Worm (Caenorhabditis elegans) whole organism, L4 larva: ENCODE results near the gene B0272.4.

Source experiments
- F10B5.3 ChIP-seq: sonication (generic microtip); optimal IDR thresholded peaks from 2 replicates; lab custom pipeline; 2016; ENCODE audit warnings: mild to moderate bottlenecking, missing genetic modification characterization, missing compliant biosample characterization
- F26F4.8 ChIP-seq: fragments of 200-800 bp; sonication (Bioruptor generic); conservative IDR thresholded peaks from 2 replicates; pipeline ENCODE4 v1.3.6; 2022; ENCODE audit warnings: missing genetic modification characterization, missing compliant biosample characterization
- R02D3.7 ChIP-seq: fragments of 150-350 bp; sonication (generic microtip); optimal IDR thresholded peaks from 3 replicates; lab custom pipeline; 2014; ENCODE audit warnings: missing biosample characterization, missing genetic modification characterization
- T26A8.4 ChIP-seq: fragments of 200-800 bp; sonication (Bioruptor generic); IDR thresholded peaks from 2 replicates; pipeline ENCODE4 v1.3.6; 2022; ENCODE audit warnings: missing genetic modification characterization, missing compliant biosample characterization
- Y5F2A.4 ChIP-seq: fragments of 200-800 bp; sonication (Bioruptor generic); optimal IDR thresholded peaks from 2 replicates; lab custom pipeline; 2018; ENCODE audit warnings: mild to moderate bottlenecking, missing genetic modification characterization, missing compliant biosample characterization
- aly-2 ChIP-seq: sonication (generic microtip); optimal IDR thresholded peaks from 2 replicates; lab custom pipeline; 2018; ENCODE audit warnings: missing biosample characterization, missing genetic modification characterization
- ama-1 ChIP-seq: fragments of 150-350 bp; optimal IDR thresholded peaks from 2 replicates; lab custom pipeline; 2014; ENCODE audit warnings: inconsistent platforms, mixed read lengths
- attf-4 ChIP-seq: sonication (generic microtip); optimal IDR thresholded peaks from 3 replicates; lab custom pipeline; 2017; ENCODE audit warnings: missing biosample characterization, missing genetic modification characterization
- ceh-32 ChIP-seq: sonication (generic microtip); optimal IDR thresholded peaks from 2 replicates; lab custom pipeline; 2016; ENCODE audit warnings: mild to moderate bottlenecking, missing genetic modification characterization, missing compliant biosample characterization; ENCODE audit not compliant: poor library complexity
- ces-1 ChIP-seq: fragments of 150-350 bp; sonication (generic microtip); optimal IDR thresholded peaks from 4 replicates; lab custom pipeline; 2014; ENCODE audit warnings: missing biosample characterization, missing genetic modification reagents, missing genetic modification characterization
- cey-2 ChIP-seq: sonication (generic microtip); optimal IDR thresholded peaks from 3 replicates; lab custom pipeline; 2017; ENCODE audit warnings: missing genetic modification characterization, mild to moderate bottlenecking, missing compliant biosample characterization, antibody characterized with exemption, borderline replicate concordance; ENCODE audit not compliant: insufficient read depth
- daf-16 ChIP-seq, 3 experiments: sonication (generic microtip); optimal IDR thresholded peaks; 2 replicates each; lab custom pipeline; 2016 to 2017; ENCODE audit warnings: missing genetic modification characterization in 3 of 3, missing genetic modification reagents in 3 of 3, mild to moderate bottlenecking in 2 of 3, missing compliant biosample characterization in 2 of 3, missing biosample characterization in 1 of 3, moderate library complexity in 1 of 3
- daf-8 ChIP-seq: fragments of 200-800 bp; sonication (Bioruptor generic); IDR thresholded peaks from 2 replicates; pipeline ENCODE4 v1.3.6; 2022; ENCODE audit warnings: missing genetic modification characterization, missing compliant biosample characterization
- dpl-1 ChIP-seq: fragments of 150-350 bp; optimal IDR thresholded peaks from 2 replicates; lab custom pipeline; 2014; ENCODE audit warnings: missing biosample characterization, missing genetic modification reagents, missing genetic modification characterization
- duxl-1 ChIP-seq: sonication (generic microtip); optimal IDR thresholded peaks from 2 replicates; lab custom pipeline; 2016; ENCODE audit warnings: mild to moderate bottlenecking, missing genetic modification characterization, moderate library complexity, missing compliant biosample characterization; ENCODE audit not compliant: poor library complexity
- egl-43 ChIP-seq: fragments of 200-800 bp; sonication (Bioruptor generic); IDR thresholded peaks from 2 replicates; pipeline ENCODE4 v1.3.6; 2022; ENCODE audit warnings: missing genetic modification reagents, missing genetic modification characterization, missing compliant biosample characterization
- fkh-10 ChIP-seq: fragments of 150-350 bp; optimal IDR thresholded peaks from 2 replicates; lab custom pipeline; 2014; ENCODE audit warnings: missing biosample characterization, missing genetic modification reagents, missing genetic modification characterization
- hlh-30 ChIP-seq: sonication (generic microtip); optimal IDR thresholded peaks from 2 replicates; lab custom pipeline; 2017; ENCODE audit warnings: antibody characterized with exemption, mild to moderate bottlenecking, missing genetic modification characterization, missing compliant biosample characterization; ENCODE audit not compliant: insufficient read depth
- jun-1 ChIP-seq: fragments of 150-350 bp; optimal IDR thresholded peaks from 2 replicates; lab custom pipeline; 2014; ENCODE audit warnings: missing biosample characterization, missing genetic modification reagents, missing genetic modification characterization
- lin-15B ChIP-seq: fragments of 150-350 bp; sonication (generic microtip); optimal IDR thresholded peaks from 3 replicates; lab custom pipeline; 2014; ENCODE audit warnings: missing biosample characterization, missing genetic modification characterization
- lin-29 ChIP-seq: fragments of 200-800 bp; sonication (Bioruptor generic); IDR thresholded peaks from 2 replicates; pipeline ENCODE4 v1.3.6; 2022; ENCODE audit warnings: missing genetic modification reagents, missing genetic modification characterization, missing compliant biosample characterization
- lin-39 ChIP-seq: fragments of 150-350 bp; optimal IDR thresholded peaks from 2 replicates; lab custom pipeline; 2014; ENCODE audit warnings: missing biosample characterization, missing genetic modification reagents, missing genetic modification characterization
- lsy-2 ChIP-seq, 2 experiments: fragments of 150-350 bp in 1 of 2; sonication (generic microtip) in 1 of 2; optimal IDR thresholded peaks; 2 replicates each; lab custom pipeline; 2014 to 2017; ENCODE audit warnings: missing biosample characterization in 2 of 2, missing genetic modification characterization in 2 of 2
- madf-5 ChIP-seq, 2 experiments: fragments of 200-800 bp; sonication (Bioruptor generic); IDR thresholded peaks; 2 replicates each; pipeline ENCODE4 v1.3.6; 2022; ENCODE audit warnings: missing compliant biosample characterization in 2 of 2, missing genetic modification characterization in 2 of 2
- mdt-29 ChIP-seq: fragments of 200-800 bp; sonication (Bioruptor generic); IDR thresholded peaks from 2 replicates; pipeline ENCODE4 v1.3.6; 2022; ENCODE audit warnings: missing genetic modification reagents, missing genetic modification characterization, missing compliant biosample characterization
- mep-1 ChIP-seq: fragments of 150-350 bp; sonication (generic microtip); optimal IDR thresholded peaks from 3 replicates; lab custom pipeline; 2014; ENCODE audit warnings: missing biosample characterization, missing genetic modification characterization
- mxl-2 ChIP-seq: fragments of 200-800 bp; sonication (Bioruptor generic); conservative IDR thresholded peaks from 2 replicates; pipeline ENCODE4 v1.3.6; 2022; ENCODE audit warnings: missing genetic modification reagents, missing genetic modification characterization, missing compliant biosample characterization
- mxl-3 ChIP-seq: fragments of 200-800 bp; sonication (Bioruptor generic); optimal IDR thresholded peaks from 2 replicates; lab custom pipeline; 2018; ENCODE audit warnings: mild to moderate bottlenecking, missing genetic modification characterization, missing compliant biosample characterization
- nhr-10 ChIP-seq: fragments of 150-350 bp; optimal IDR thresholded peaks from 2 replicates; lab custom pipeline; 2014; ENCODE audit warnings: missing biosample characterization, missing genetic modification characterization
- nhr-102 ChIP-seq: sonication (generic microtip); optimal IDR thresholded peaks from 2 replicates; lab custom pipeline; 2016; ENCODE audit warnings: mild to moderate bottlenecking, missing genetic modification characterization, moderate library complexity, missing compliant biosample characterization
- nhr-111 ChIP-seq: fragments of 200-800 bp; sonication (Bioruptor generic); optimal IDR thresholded peaks from 2 replicates; lab custom pipeline; 2018; ENCODE audit warnings: mild to moderate bottlenecking, missing genetic modification characterization, missing compliant biosample characterization
- nhr-48 ChIP-seq: sonication (generic microtip); optimal IDR thresholded peaks from 2 replicates; lab custom pipeline; 2016; ENCODE audit warnings: mild to moderate bottlenecking, missing genetic modification characterization, missing compliant biosample characterization
- pqm-1 ChIP-seq: sonication (generic microtip); optimal IDR thresholded peaks from 2 replicates; lab custom pipeline; 2017; ENCODE audit warnings: missing biosample characterization, missing genetic modification characterization
- rbr-2 ChIP-seq: sonication (generic microtip); optimal IDR thresholded peaks from 2 replicates; lab custom pipeline; 2016; ENCODE audit warnings: missing genotype, missing genetic modification characterization, missing compliant biosample characterization
- set-16 ChIP-seq: fragments of 200-800 bp; sonication (Bioruptor generic); IDR thresholded peaks from 2 replicates; pipeline ENCODE4 v1.3.6; 2022; ENCODE audit warnings: missing genetic modification reagents, missing genetic modification characterization, missing compliant biosample characterization
- skn-1 ChIP-seq: fragments of 150-350 bp; optimal IDR thresholded peaks from 2 replicates; lab custom pipeline; 2014; ENCODE audit warnings: missing biosample characterization, missing genetic modification characterization
- snpc-1.2 ChIP-seq: fragments of 200-800 bp; sonication (Bioruptor generic); IDR thresholded peaks from 2 replicates; pipeline ENCODE4 v1.3.6; 2022; ENCODE audit warnings: missing genetic modification reagents, missing genetic modification characterization, missing compliant biosample characterization
- snpc-4 ChIP-seq: fragments of 150-350 bp; optimal IDR thresholded peaks from 2 replicates; lab custom pipeline; 2014; ENCODE audit warnings: missing biosample characterization, missing genetic modification characterization
- spr-1 ChIP-seq: sonication (generic microtip); optimal IDR thresholded peaks from 2 replicates; lab custom pipeline; 2016; ENCODE audit warnings: mild to moderate bottlenecking, missing genetic modification characterization, missing compliant biosample characterization
- tra-1 ChIP-seq: fragments of 200-800 bp; sonication (Bioruptor generic); IDR thresholded peaks from 2 replicates; pipeline ENCODE4 v1.3.6; 2022; ENCODE audit warnings: missing genetic modification reagents, missing genetic modification characterization, missing compliant biosample characterization
- unc-130 ChIP-seq: sonication (generic microtip); optimal IDR thresholded peaks from 2 replicates; lab custom pipeline; 2016; ENCODE audit warnings: missing genetic modification reagents, missing genetic modification characterization, missing compliant biosample characterization
- unc-39 ChIP-seq: sonication (generic microtip); optimal IDR thresholded peaks from 2 replicates; lab custom pipeline; 2017; ENCODE audit warnings: missing biosample characterization, missing genetic modification characterization
- unc-62 ChIP-seq, 3 experiments: fragments of 150-350 bp in 1 of 3; sonication (generic microtip); optimal IDR thresholded peaks in 2 of 3; peaks in 1 of 3; 1 replicate in 1 of 3; 2 replicates in 2 of 3; lab custom pipeline; 2014 to 2017; ENCODE audit warnings: missing biosample characterization in 3 of 3, missing genetic modification characterization in 3 of 3, missing genetic modification reagents in 3 of 3, missing genotype in 1 of 3
- zag-1 ChIP-seq: fragments of 150-350 bp; optimal IDR thresholded peaks from 2 replicates; lab custom pipeline; 2014; ENCODE audit warnings: missing biosample characterization, missing genetic modification characterization
- zfp-2 ChIP-seq: sonication (generic microtip); optimal IDR thresholded peaks from 2 replicates; lab custom pipeline; 2016; ENCODE audit warnings: mild to moderate bottlenecking, missing genetic modification characterization, missing compliant biosample characterization
- zfp-3 ChIP-seq: fragments of 200-800 bp; sonication (Bioruptor generic); conservative IDR thresholded peaks from 2 replicates; pipeline ENCODE4 v1.3.6; 2022; ENCODE audit warnings: missing genetic modification reagents, missing genetic modification characterization, missing compliant biosample characterization
- zip-11 ChIP-seq: fragments of 200-800 bp; sonication (Bioruptor generic); IDR thresholded peaks from 2 replicates; pipeline ENCODE4 v1.3.6; 2022; ENCODE audit warnings: missing genetic modification characterization, missing compliant biosample characterization
- zip-2 ChIP-seq: fragments of 150-350 bp; optimal IDR thresholded peaks from 2 replicates; lab custom pipeline; 2014; ENCODE audit warnings: missing biosample characterization, missing genetic modification characterization
- ztf-11 ChIP-seq: fragments of 150-350 bp; optimal IDR thresholded peaks from 2 replicates; lab custom pipeline; 2014; ENCODE audit warnings: missing biosample characterization, missing genetic modification characterization

The B0272.4 gene

DNA sequence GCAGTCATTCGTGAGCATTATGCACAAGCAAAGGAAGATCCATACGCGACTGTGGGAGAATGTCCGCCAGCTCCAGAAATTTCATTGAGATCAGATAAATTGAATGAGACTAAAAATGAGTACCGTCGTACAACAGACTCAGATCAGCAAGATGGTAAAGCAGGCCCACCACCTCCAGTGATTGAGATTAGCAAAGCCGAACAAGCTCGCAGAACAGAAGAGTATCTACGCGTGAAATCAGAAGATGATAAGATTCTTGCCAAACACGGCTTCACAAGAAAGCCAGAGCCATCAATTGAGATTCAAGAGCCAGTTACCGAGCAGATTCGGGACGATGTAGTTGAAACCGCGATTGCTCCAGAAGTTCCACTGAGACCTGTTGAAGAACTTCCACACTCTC lies 10.3 kb upstream of the B0272.4 start:
- TF ChIP-seq tra-1 (GFP tag; lab: Robert Waterston, UW) (no peak), hlh-30 (tag; lab: Kevin White, UChicago) (no peak), unc-39 (tag; lab: Kevin White, UChicago) (no peak), egl-43 (GFP tag; lab: Robert Waterston, UW) (no peak)

DNA sequence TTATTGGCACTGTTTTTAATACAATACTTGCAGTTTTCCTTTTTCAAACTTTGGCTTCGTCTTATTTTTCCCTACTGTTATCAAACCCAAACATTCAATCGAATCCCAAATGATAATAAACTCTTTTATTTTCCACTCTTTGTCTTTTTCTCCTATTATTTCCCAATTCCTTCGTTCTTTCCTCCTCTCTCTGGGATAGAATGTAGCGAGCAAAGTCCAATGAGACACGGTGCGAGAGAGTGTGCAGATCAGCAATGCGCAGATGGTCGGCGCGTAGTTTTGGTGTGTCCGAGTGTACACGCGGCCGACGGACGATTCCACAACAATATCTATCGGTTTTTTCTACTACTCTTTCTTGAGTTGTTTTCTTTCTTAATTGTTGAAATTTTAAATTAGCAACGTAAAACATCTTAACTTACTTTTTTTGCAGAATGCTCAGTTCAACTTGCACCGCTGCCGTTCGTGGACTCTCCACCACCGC lies 2.8 kb downstream of the B0272.4 start, which contains the start of gene B0272.3:
B0272.3 (plus strand) TSS at position 431 of the 481 bp plus-strand sequence.
- peak in 1 of 2 experiments; percentile 50 for TF ChIP-seq unc-62 (GFP tag; optimal IDR thresholded peaks at IDR 0.05 in 1 of 2; lab: Kevin White, UChicago)
- no peak for TF ChIP-seq unc-62 (tag; optimal IDR thresholded peaks at IDR 0.05; lab: Kevin White, UChicago)
- TF ChIP-seq ces-1 (GFP tag; lab: Kevin White, UChicago): no peak
- TF ChIP-seq mxl-3 (GFP tag; lab: Kevin White, UChicago): peak; percentile 76
- no peak for TF ChIP-seq rbr-2
- no peak for TF ChIP-seq skn-1
- TF ChIP-seq ceh-32: no peak
- no peak for TF ChIP-seq unc-130 (GFP tag; lab: Kevin White, UChicago)
- TF ChIP-seq daf-8 (GFP tag; lab: Robert Waterston, UW): no peak
- peak; percentile 66 for TF ChIP-seq nhr-102
- no peak for TF ChIP-seq lin-15B (tag; lab: Kevin White, UChicago)
- no peak for TF ChIP-seq fkh-10 (GFP tag; lab: Kevin White, UChicago)
- no peak for TF ChIP-seq zip-11 (GFP tag; lab: Robert Waterston, UW)
- TF ChIP-seq lsy-2 (tag; optimal IDR thresholded peaks at IDR 0.05; lab: Kevin White, UChicago): peak in 1 of 2 experiments; percentile 4
- TF ChIP-seq tra-1 (GFP tag; lab: Robert Waterston, UW): no peak
- TF ChIP-seq lin-39 (tag; lab: Kevin White, UChicago): no peak
- TF ChIP-seq zag-1 (tag; lab: Kevin White, UChicago): no peak
- TF ChIP-seq madf-5 (GFP tag; IDR thresholded peaks at IDR 0.05; lab: Robert Waterston, UW): no peak
- TF ChIP-seq nhr-48 (tag; lab: Kevin White, UChicago): peak; percentile 44
- no peak for TF ChIP-seq R02D3.7
- no peak for TF ChIP-seq F10B5.3 (tag; lab: Kevin White, UChicago)
- TF ChIP-seq set-16 (GFP tag; lab: Robert Waterston, UW): no peak
- TF ChIP-seq duxl-1 (tag; lab: Kevin White, UChicago): no peak
- TF ChIP-seq zfp-2 (tag; lab: Kevin White, UChicago): no peak
- TF ChIP-seq ztf-11 (tag; lab: Kevin White, UChicago): no peak
- no peak for TF ChIP-seq snpc-4 (tag; lab: Kevin White, UChicago)
- TF ChIP-seq attf-4 (tag; lab: Kevin White, UChicago): no peak
- no peak for TF ChIP-seq zfp-3
- no peak for TF ChIP-seq jun-1
- no peak for TF ChIP-seq mdt-29 (GFP tag; lab: Robert Waterston, UW)
- no peak for TF ChIP-seq nhr-111
- no peak for TF ChIP-seq ama-1 (lab: Kevin White, UChicago)
- no peak for TF ChIP-seq lin-29
- no peak for TF ChIP-seq cey-2 (tag; lab: Kevin White, UChicago)
- no peak for TF ChIP-seq zip-2 (tag; lab: Kevin White, UChicago)
- TF ChIP-seq dpl-1 (GFP tag; lab: Kevin White, UChicago): no peak
- no peak for TF ChIP-seq aly-2 (tag; lab: Kevin White, UChicago)
- no peak for TF ChIP-seq nhr-10 (tag; lab: Kevin White, UChicago)
- TF ChIP-seq T26A8.4 (GFP tag; lab: Robert Waterston, UW): no peak
- TF ChIP-seq pqm-1 (tag; lab: Kevin White, UChicago): peak; percentile 63
- no peak for TF ChIP-seq snpc-1.2 (GFP tag; lab: Robert Waterston, UW)
- TF ChIP-seq spr-1 (tag; lab: Kevin White, UChicago): peak; percentile 2
- no peak for TF ChIP-seq F26F4.8 (GFP tag; lab: Robert Waterston, UW)
- peak; percentile 76 for TF ChIP-seq mep-1 (tag; lab: Kevin White, UChicago)
- TF ChIP-seq mxl-2: no peak
- peak; percentile 1 to 13 for TF ChIP-seq daf-16 (GFP tag; optimal IDR thresholded peaks at IDR 0.05; lab: Kevin White, UChicago)
- peak; percentile 90 for TF ChIP-seq daf-16 (tag; optimal IDR thresholded peaks at IDR 0.05; lab: Kevin White, UChicago)
- TF ChIP-seq Y5F2A.4: no peak
